Fruit fly (Drosophila melanogaster) whole organism, embryonic: ENCODE results near the gene CG46270.

Experiments used
- Adf1 ChIP-seq: fragments of 200-800 bp; sonication (Bioruptor generic); IDR thresholded peaks from 2 replicates; pipeline ENCODE4 v1.3.6; 2022; ENCODE audit warnings: missing biosample characterization, missing genetic modification characterization
- Awh ChIP-seq: fragments of 200-800 bp; sonication (Bioruptor generic); IDR thresholded peaks from 2 replicates; pipeline ENCODE4, ENCODE4 v1.3.6; 2022; ENCODE audit warnings: missing biosample characterization, missing genetic modification characterization
- CG1024 ChIP-seq: fragments of 200-800 bp; sonication (Bioruptor generic); IDR thresholded peaks from 2 replicates; pipeline ENCODE4 v1.3.6; 2022; ENCODE audit warnings: missing biosample characterization, missing genetic modification characterization
- CG11085 ChIP-seq: fragments of 200-800 bp; sonication (Bioruptor generic); IDR thresholded peaks from 2 replicates; pipeline ENCODE4 v1.3.6; 2022; ENCODE audit warnings: missing biosample characterization, missing genetic modification characterization
- CG11560 ChIP-seq: fragments of 200-800 bp; sonication (Bioruptor generic); IDR thresholded peaks from 3 replicates; pipeline ENCODE4 v1.3.6; 2022; ENCODE audit warnings: missing biosample characterization, missing genetic modification characterization
- CG11695 ChIP-seq: fragments of 200-800 bp; sonication (Bioruptor generic); IDR thresholded peaks from 3 replicates; pipeline ENCODE4 v1.3.6; 2022; ENCODE audit warnings: missing biosample characterization, missing genetic modification characterization
- CG1233 ChIP-seq: fragments of 200-800 bp; sonication (Bioruptor generic); optimal IDR thresholded peaks from 4 replicates; lab custom pipeline; 2018; ENCODE audit warnings: missing biosample characterization, mild to moderate bottlenecking, missing genetic modification characterization
- CG13424 ChIP-seq: fragments of 200-800 bp; sonication (Bioruptor generic); optimal IDR thresholded peaks from 2 replicates; lab custom pipeline; 2019; ENCODE audit warnings: missing biosample characterization, mild to moderate bottlenecking, missing genetic modification characterization, moderate library complexity
- CG17612 ChIP-seq: fragments of 200-800 bp; sonication (Bioruptor generic); IDR thresholded peaks from 2 replicates; pipeline ENCODE4 v1.3.6; 2022; ENCODE audit warnings: missing biosample characterization, missing genetic modification characterization
- CG2202 ChIP-seq: fragments of 200-800 bp; sonication (Bioruptor generic); optimal IDR thresholded peaks from 2 replicates; lab custom pipeline; 2018; ENCODE audit warnings: missing biosample characterization, mild to moderate bottlenecking, missing genetic modification characterization
- CG2712 ChIP-seq: fragments of 200-800 bp; optimal IDR thresholded peaks from 3 replicates; lab custom pipeline; 2019; ENCODE audit warnings: missing biosample characterization, mild to moderate bottlenecking, missing genetic modification characterization, moderate library complexity
- CG31224 ChIP-seq: fragments of 200-800 bp; sonication (Bioruptor generic); IDR thresholded peaks from 2 replicates; pipeline ENCODE4 v1.3.6; 2022; ENCODE audit warnings: missing biosample characterization, missing genetic modification characterization
- CG31365 ChIP-seq: fragments of 200-800 bp; sonication (Bioruptor generic); optimal IDR thresholded peaks from 2 replicates; lab custom pipeline; 2018; ENCODE audit warnings: missing biosample characterization, mild to moderate bottlenecking, missing genetic modification characterization
- CG32532 ChIP-seq: fragments of 200-800 bp; sonication (Bioruptor generic); IDR thresholded peaks from 2 replicates; pipeline ENCODE4 v1.3.6; 2022; ENCODE audit warnings: missing biosample characterization, missing genetic modification characterization
- CG4282 ChIP-seq: fragments of 200-800 bp; sonication (Bioruptor generic); optimal IDR thresholded peaks from 2 replicates; lab custom pipeline; 2016; ENCODE audit warnings: missing biosample characterization, missing genetic modification characterization
- CG43689 ChIP-seq: fragments of 200-800 bp; sonication (Bioruptor generic); IDR thresholded peaks from 2 replicates; pipeline ENCODE4 v1.3.6; 2022; ENCODE audit warnings: missing biosample characterization, missing genetic modification characterization
- CG4730 ChIP-seq: fragments of 200-800 bp; sonication (Bioruptor generic); IDR thresholded peaks from 2 replicates; pipeline ENCODE4 v1.3.6; 2022; ENCODE audit warnings: missing biosample characterization, missing genetic modification characterization
- CG5180 ChIP-seq: fragments of 200-800 bp; sonication (Bioruptor generic); optimal IDR thresholded peaks from 3 replicates; lab custom pipeline; 2017; ENCODE audit warnings: missing biosample characterization, missing genetic modification characterization, mild to moderate bottlenecking, moderate library complexity, missing genetic modification reagents
- CG7271 ChIP-seq: fragments of 200-800 bp; sonication (Bioruptor generic); optimal IDR thresholded peaks from 2 replicates; lab custom pipeline; 2018; ENCODE audit warnings: missing biosample characterization, mild to moderate bottlenecking, missing genetic modification characterization, moderate library complexity
- CG8359 ChIP-seq: fragments of 200-800 bp; sonication (Bioruptor generic); optimal IDR thresholded peaks from 2 replicates; lab custom pipeline; 2017; ENCODE audit warnings: missing biosample characterization, mild to moderate bottlenecking, missing genetic modification characterization, borderline replicate concordance
- CG9609 ChIP-seq: fragments of 200-800 bp; sonication (Bioruptor generic); optimal IDR thresholded peaks from 3 replicates; lab custom pipeline; 2016; ENCODE audit warnings: missing biosample characterization, missing genetic modification characterization
- CG9817 ChIP-seq: fragments of 200-800 bp; sonication (Bioruptor generic); optimal IDR thresholded peaks from 2 replicates; lab custom pipeline; 2018; ENCODE audit warnings: missing biosample characterization, mild to moderate bottlenecking, missing genetic modification characterization, moderate library complexity
- CG9876 ChIP-seq: fragments of 200-800 bp; sonication (Bioruptor generic); optimal IDR thresholded peaks from 2 replicates; lab custom pipeline; 2016; ENCODE audit warnings: missing biosample characterization, missing genetic modification characterization
- Dbx ChIP-seq: fragments of 200-800 bp; sonication (Bioruptor generic); IDR thresholded peaks from 3 replicates; pipeline ENCODE4 v1.3.6; 2022; ENCODE audit warnings: missing biosample characterization, missing genetic modification characterization
- Drgx ChIP-seq: fragments of 200-800 bp; sonication (Bioruptor generic); IDR thresholded peaks from 2 replicates; pipeline ENCODE4 v1.3.6; 2022; ENCODE audit warnings: missing biosample characterization, missing genetic modification characterization
- Fer3 ChIP-seq: fragments of 200-800 bp; sonication (Bioruptor generic); optimal IDR thresholded peaks from 2 replicates; lab custom pipeline; 2018; ENCODE audit warnings: missing biosample characterization, mild to moderate bottlenecking, missing genetic modification characterization, moderate library complexity
- HLH3B ChIP-seq: fragments of 200-800 bp; sonication (Bioruptor generic); IDR thresholded peaks from 2 replicates; pipeline ENCODE4 v1.3.6; 2022; ENCODE audit warnings: missing biosample characterization, missing genetic modification characterization
- HmgZ ChIP-seq: fragments of 200-800 bp; sonication (Bioruptor generic); optimal IDR thresholded peaks from 2 replicates; lab custom pipeline; 2018; ENCODE audit warnings: missing biosample characterization, mild to moderate bottlenecking, missing genetic modification characterization
- Neu2 ChIP-seq: fragments of 200-800 bp; sonication (Bioruptor generic); optimal IDR thresholded peaks from 3 replicates; lab custom pipeline; 2016; ENCODE audit warnings: missing biosample characterization, missing genetic modification characterization, borderline replicate concordance
- NfI ChIP-seq: fragments of 200-800 bp; sonication (Bioruptor generic); optimal IDR thresholded peaks from 3 replicates; lab custom pipeline; 2018; ENCODE audit warnings: missing biosample characterization, mild to moderate bottlenecking, missing genetic modification characterization, moderate library complexity
- Pdp1 ChIP-seq, 2 experiments: fragments of 200-800 bp; sonication (Bioruptor generic); optimal IDR thresholded peaks; 3 replicates each; lab custom pipeline; 2016; ENCODE audit warnings: missing biosample characterization in 2 of 2, missing genetic modification characterization in 2 of 2, mild to moderate bottlenecking in 1 of 2, moderate library complexity in 1 of 2
- Rx ChIP-seq: fragments of 200-800 bp; sonication (Bioruptor generic); IDR thresholded peaks from 2 replicates; pipeline ENCODE4 v1.3.6; 2022; ENCODE audit warnings: missing biosample characterization, missing genetic modification characterization
- ab ChIP-seq: fragments of 200-800 bp; sonication (Bioruptor generic); optimal IDR thresholded peaks from 2 replicates; lab custom pipeline; 2016; ENCODE audit warnings: missing biosample characterization, missing genetic modification characterization
- ac ChIP-seq: fragments of 200-800 bp; sonication (Bioruptor generic); optimal IDR thresholded peaks from 3 replicates; lab custom pipeline; 2017; ENCODE audit warnings: missing biosample characterization, mild to moderate bottlenecking, missing genetic modification characterization
- bab2 ChIP-seq: fragments of 200-800 bp; sonication (Bioruptor generic); optimal IDR thresholded peaks from 2 replicates; lab custom pipeline; 2016; ENCODE audit warnings: missing biosample characterization, missing genetic modification characterization
- bsh ChIP-seq, 2 experiments: fragments of 200-800 bp; sonication (Bioruptor generic); optimal IDR thresholded peaks; 2 replicates each; lab custom pipeline; 2017 to 2018; ENCODE audit warnings: mild to moderate bottlenecking in 2 of 2, missing biosample characterization in 2 of 2, missing genetic modification characterization in 2 of 2, moderate library complexity in 1 of 2
- crp ChIP-seq, 2 experiments: fragments of 200-800 bp; sonication (Bioruptor generic); optimal IDR thresholded peaks; 2 replicates in 1 of 2; 3 replicates in 1 of 2; lab custom pipeline; 2017; ENCODE audit warnings: missing biosample characterization in 2 of 2, missing genetic modification characterization in 2 of 2, mild to moderate bottlenecking in 1 of 2, moderate library complexity in 1 of 2
- cwo ChIP-seq: fragments of 200-800 bp; sonication (Bioruptor generic); optimal IDR thresholded peaks from 3 replicates; lab custom pipeline; 2017; ENCODE audit warnings: missing biosample characterization, missing genetic modification characterization, mild to moderate bottlenecking, moderate library complexity, missing genetic modification reagents
- fu2 ChIP-seq: fragments of 200-800 bp; sonication (Bioruptor generic); optimal IDR thresholded peaks from 2 replicates; lab custom pipeline; 2016; ENCODE audit warnings: missing biosample characterization, missing genetic modification characterization
- lbe ChIP-seq: fragments of 200-800 bp; sonication (Bioruptor generic); optimal IDR thresholded peaks from 2 replicates; lab custom pipeline; 2016; ENCODE audit warnings: missing biosample characterization, mild to moderate bottlenecking, missing genetic modification characterization
- maf-S ChIP-seq: fragments of 200-800 bp; sonication (Bioruptor generic); optimal IDR thresholded peaks from 2 replicates; lab custom pipeline; 2016; ENCODE audit warnings: missing biosample characterization, missing genetic modification characterization
- nerfin-1 ChIP-seq: fragments of 200-800 bp; sonication (Bioruptor generic); optimal IDR thresholded peaks from 3 replicates; lab custom pipeline; 2019; ENCODE audit warnings: missing biosample characterization, mild to moderate bottlenecking, missing genetic modification characterization, moderate library complexity
- prd ChIP-seq, 3 experiments: fragments of >200 bp in 2 of 3; fragments of 200-800 bp in 1 of 3; sonication (Bioruptor generic) in 1 of 3; optimal IDR thresholded peaks in 2 of 3; IDR thresholded peaks in 1 of 3; 2 replicates in 2 of 3; 3 replicates in 1 of 3; pipeline versions ENCODE4 v1.3.6 to Lab custom; 2017 to 2022; ENCODE audit warnings: missing biosample characterization in 1 of 3, missing genetic modification characterization in 1 of 3
- repo ChIP-seq: fragments of 200-800 bp; sonication (Bioruptor generic); optimal IDR thresholded peaks from 2 replicates; lab custom pipeline; 2016; ENCODE audit warnings: missing biosample characterization, missing genetic modification characterization
- sd ChIP-seq: fragments of 200-800 bp; sonication (Bioruptor generic); optimal IDR thresholded peaks from 3 replicates; lab custom pipeline; 2018; ENCODE audit warnings: missing biosample characterization, mild to moderate bottlenecking, missing genetic modification characterization, moderate library complexity
- tx ChIP-seq: fragments of 200-800 bp; sonication (Bioruptor generic); optimal IDR thresholded peaks from 2 replicates; lab custom pipeline; 2016; ENCODE audit warnings: missing biosample characterization, missing genetic modification characterization
- unpg ChIP-seq: fragments of 200-800 bp; sonication (Bioruptor generic); optimal IDR thresholded peaks from 3 replicates; lab custom pipeline; 2018; ENCODE audit warnings: missing biosample characterization, mild to moderate bottlenecking, missing genetic modification characterization, moderate library complexity

Gene CG46270

dm6 chr3R:10411752-10412549, 16.3 kb downstream of the CG46270 start (continued):
- no peak for TF ChIP-seq repo (GFP tag; lab: Kevin White, UChicago)
- no peak for TF ChIP-seq CG43689 (GFP tag; lab: Robert Waterston, UW)
- TF ChIP-seq bab2: peak; percentile 41
- TF ChIP-seq CG1233 (GFP tag; lab: Kevin White, UChicago): peak; percentile 27
- TF ChIP-seq fu2: no peak
- TF ChIP-seq CG11560 (tag; lab: Robert Waterston, UW): peak; percentile 39; the same call in 1 of the 3 replicates
- peak; percentile 11 for TF ChIP-seq NfI
- no peak for TF ChIP-seq maf-S (GFP tag; lab: Kevin White, UChicago)
- TF ChIP-seq CG4730 (GFP tag; lab: Robert Waterston, UW): peak; percentile 73
- peak; percentile 64; the same call in 1 of the 2 replicates for TF ChIP-seq CG11085 (GFP tag; lab: Robert Waterston, UW)
- TF ChIP-seq Awh (GFP tag; lab: Robert Waterston, UW): peak; percentile 42; the same call in 1 of the 2 replicates
- TF ChIP-seq CG11695 (GFP tag; lab: Robert Waterston, UW): peak; percentile 66; the same call in 2 of the 3 replicates
- TF ChIP-seq CG32532 (GFP tag; lab: Robert Waterston, UW): peak; percentile 85
- no peak for TF ChIP-seq Adf1
- TF ChIP-seq nerfin-1 (tag; lab: Kevin White, UChicago): no peak
- no peak for TF ChIP-seq sd (tag; lab: Kevin White, UChicago)
- TF ChIP-seq Neu2 (GFP tag; lab: Kevin White, UChicago): no peak
- peak; percentile 6 for TF ChIP-seq CG5180 (GFP tag; lab: Kevin White, UChicago)
- peak; percentile 80 for TF ChIP-seq Fer3 (tag; lab: Kevin White, UChicago)
- no peak for TF ChIP-seq crp (GFP tag; optimal IDR thresholded peaks at IDR 0.05; lab: Kevin White, UChicago)
- peak; percentile 74 for TF ChIP-seq lbe (GFP tag; lab: Kevin White, UChicago)
- no peak for TF ChIP-seq CG4282 (GFP tag; lab: Kevin White, UChicago)
- no peak for TF ChIP-seq tx
- TF ChIP-seq CG13424 (tag; lab: Kevin White, UChicago): peak; percentile 4
- peak; percentile 53 for TF ChIP-seq CG9817 (tag; lab: Kevin White, UChicago)
- peak; percentile 32 for TF ChIP-seq CG2712 (tag; lab: Kevin White, UChicago)
- peak; percentile 0 for TF ChIP-seq HmgZ
- TF ChIP-seq bsh (GFP tag; optimal IDR thresholded peaks at IDR 0.05; lab: Kevin White, UChicago): no peak
- TF ChIP-seq CG9609: no peak
- TF ChIP-seq CG9876 (GFP tag; lab: Kevin White, UChicago): no peak
- no peak for TF ChIP-seq unpg (GFP tag; lab: Kevin White, UChicago)
- no peak for TF ChIP-seq CG7271 (tag; lab: Kevin White, UChicago)
- no peak for TF ChIP-seq CG1024
- no peak for TF ChIP-seq CG17612 (GFP tag; lab: Robert Waterston, UW)
- TF ChIP-seq CG8359: no peak
- no peak for TF ChIP-seq ac (GFP tag; lab: Kevin White, UChicago)
- no peak for TF ChIP-seq CG2202 (tag; lab: Kevin White, UChicago)
- no peak for TF ChIP-seq prd (optimal IDR thresholded peaks at IDR 0.05; lab: Kevin White, UChicago)
- TF ChIP-seq prd (GFP tag; IDR thresholded peaks at IDR 0.05; lab: Robert Waterston, UW): peak; percentile 55; the same call in 2 of the 3 replicates
- TF ChIP-seq HLH3B (GFP tag; lab: Robert Waterston, UW): peak; percentile 55; the same call in 1 of the 2 replicates
- TF ChIP-seq CG31224 (GFP tag; lab: Robert Waterston, UW): peak; percentile 57; the same call in 1 of the 2 replicates
- peak; percentile 52 to 55 for TF ChIP-seq Pdp1 (GFP tag; optimal IDR thresholded peaks at IDR 0.05; lab: Kevin White, UChicago)
- TF ChIP-seq Dbx: peak; percentile 45; the same call in 1 of the 3 replicates
- TF ChIP-seq ab: no peak
- no peak for TF ChIP-seq CG31365 (tag; lab: Kevin White, UChicago)
- peak; percentile 91 for TF ChIP-seq cwo
- peak; percentile 68 for TF ChIP-seq Drgx (GFP tag; lab: Robert Waterston, UW)
- no peak for TF ChIP-seq Rx (GFP tag; lab: Robert Waterston, UW)
